Worm (Caenorhabditis elegans): ENCODE results near the gene daf-1.

The daf-1 gene

ce11 chrIV:172990-173389 is 40.8 kb downstream of the daf-1 start:
- TF ChIP-seq fos-1 (tag; optimal IDR thresholded peaks at IDR 0.05) (no peak), nhr-85 (tag) (no peak), nhr-90 (tag; optimal IDR thresholded peaks at IDR 0.05; ENCODE audit: poor library complexity) (no peak), unc-30 (tag; optimal IDR thresholded peaks at IDR 0.05) (no peak), pqm-1 (tag; optimal IDR thresholded peaks at IDR 0.05) (no peak), Y116A8C.19 (tag; optimal IDR thresholded peaks at IDR 0.05; ENCODE audit: borderline replicate concordance) (no peak), pax-3 (tag; optimal IDR thresholded peaks at IDR 0.05) (no peak), rnt-1 (tag; optimal IDR thresholded peaks at IDR 0.05) (no peak), hlh-4 (tag; optimal IDR thresholded peaks at IDR 0.05) (no peak), F16B12.6 (tag; optimal IDR thresholded peaks at IDR 0.05) (no peak)

ce11 chrIV:174115-174514 is 41.9 kb downstream of the daf-1 start:
- TF ChIP-seq ztf-11 (tag; optimal IDR thresholded peaks at IDR 0.05) (peak in 1 of 2 experiments; percentile 37), tbx-2 (tag; optimal IDR thresholded peaks at IDR 0.05) (peak; percentile 22), blmp-1 (tag; optimal IDR thresholded peaks at IDR 0.05) (peak; percentile 36), nhr-28 (tag; optimal IDR thresholded peaks at IDR 0.05) (no peak), nhr-85 (tag) (peak; percentile 60), ceh-63 (GFP tag; optimal IDR thresholded peaks at IDR 0.05) (no peak), nhr-11 (tag; optimal IDR thresholded peaks at IDR 0.05) (no peak), nhr-19 (GFP tag; conservative IDR thresholded peaks at IDR 0.05) (no peak), C04F5.9 (tag; optimal IDR thresholded peaks at IDR 0.05) (no peak), aha-1 (tag; optimal IDR thresholded peaks at IDR 0.05) (no peak), efl-3 (GFP tag; optimal IDR thresholded peaks at IDR 0.05) (no peak), ceh-82 (tag; optimal IDR thresholded peaks at IDR 0.05) (no peak)

ce11 chrIV:175698-176097 is 43.5 kb downstream of the daf-1 start:
- TF ChIP-seq tbx-2 (tag; optimal IDR thresholded peaks at IDR 0.05): peak; percentile 9
- no peak for TF ChIP-seq egl-27 (tag; optimal IDR thresholded peaks at IDR 0.05)
- TF ChIP-seq ztf-11 (tag; optimal IDR thresholded peaks at IDR 0.05): peak in 1 of 2 experiments; percentile 16
- TF ChIP-seq snu-23 (GFP tag; optimal IDR thresholded peaks at IDR 0.05): no peak
- peak; percentile 42 for TF ChIP-seq blmp-1 (tag; optimal IDR thresholded peaks at IDR 0.05)
- no peak for TF ChIP-seq aly-2 (tag; optimal IDR thresholded peaks at IDR 0.05)
- no peak for TF ChIP-seq ztf-4 (tag; optimal IDR thresholded peaks at IDR 0.05)
- 0 out of 2 replicates have a peak, but pooled peaks have one; percentile 15 for TF ChIP-seq nhr-19 (GFP tag; conservative IDR thresholded peaks at IDR 0.05)
- TF ChIP-seq mep-1 (tag; optimal IDR thresholded peaks at IDR 0.05): peak; percentile 22
- peak; percentile 47 for TF ChIP-seq lin-14 (GFP tag; optimal IDR thresholded peaks at IDR 0.05)
- no peak for TF ChIP-seq efl-1 (optimal IDR thresholded peaks at IDR 0.05)
- peak in 1 of 2 experiments; percentile 80 for TF ChIP-seq efl-1 (GFP tag; optimal IDR thresholded peaks at IDR 0.05 in 1 of 2)
- peak; percentile 83 for TF ChIP-seq nhr-85 (tag)

ce11 chrIV:177487-177886 is 45.3 kb downstream of the daf-1 start:
- TF ChIP-seq lin-14 (GFP tag; optimal IDR thresholded peaks at IDR 0.05) (peak; percentile 32), Y116A8C.19 (tag; optimal IDR thresholded peaks at IDR 0.05; ENCODE audit: borderline replicate concordance) (no peak), zag-1 (tag; optimal IDR thresholded peaks at IDR 0.05) (no peak), ces-1 (GFP tag; optimal IDR thresholded peaks at IDR 0.05) (no peak), nhr-77 (tag; optimal IDR thresholded peaks at IDR 0.05) (no peak), C34B4.2 (tag; optimal IDR thresholded peaks at IDR 0.05) (no peak), efl-1 (optimal IDR thresholded peaks at IDR 0.05) (no peak), efl-1 (GFP tag; optimal IDR thresholded peaks at IDR 0.05 in 1 of 2) (peak in 1 of 2 experiments; percentile 34), F16B12.6 (tag; optimal IDR thresholded peaks at IDR 0.05) (no peak), zip-4 (GFP tag; optimal IDR thresholded peaks at IDR 0.05) (no peak), nhr-71 (tag; optimal IDR thresholded peaks at IDR 0.05) (peak; percentile 10), alr-1 (tag; optimal IDR thresholded peaks at IDR 0.05; ENCODE audit: borderline replicate concordance) (no peak), hlh-17 (GFP tag; optimal IDR thresholded peaks at IDR 0.05; ENCODE audit: borderline replicate concordance) (no peak), fos-1 (tag; optimal IDR thresholded peaks at IDR 0.05) (no peak), rnt-1 (tag; optimal IDR thresholded peaks at IDR 0.05) (no peak), pag-3 (tag; optimal IDR thresholded peaks at IDR 0.05; ENCODE audit: borderline replicate concordance, insufficient read depth) (no peak), nhr-85 (tag) (peak; percentile 82), swsn-7 (tag; optimal IDR thresholded peaks at IDR 0.05) (no peak), fkh-8 (tag; optimal IDR thresholded peaks at IDR 0.05) (no peak), xbp-1 (tag; optimal IDR thresholded peaks at IDR 0.05) (no peak), ceh-88 (GFP tag; IDR thresholded peaks at IDR 0.05) (no peak), ceh-82 (tag; optimal IDR thresholded peaks at IDR 0.05) (no peak), aha-1 (tag; optimal IDR thresholded peaks at IDR 0.05) (no peak), ceh-8 (GFP tag; optimal IDR thresholded peaks at IDR 0.05) (no peak), irx-1 (tag; optimal IDR thresholded peaks at IDR 0.05) (no peak)

Data from whole organism, L1 larva.